Fruit fly (Drosophila melanogaster) Kc167 (cell line): ENCODE data around the gene CG3348.

Experiments
- Myc ChIP-seq: fragments of >200 bp; optimal IDR thresholded peaks from 2 replicates; lab custom pipeline; 2017; ENCODE audit warnings: missing external identifiers
- ttk ChIP-seq: sonication (Bioruptor generic); optimal IDR thresholded peaks from 2 replicates; lab custom pipeline; 2017; ENCODE audit warnings: missing external identifiers

dm6 chr3R:27293065-27293464 lies 1.1 kb upstream of the CG3348 start:
- TF ChIP-seq Myc (lab: Kevin White, UChicago) = no peak
- TF ChIP-seq ttk (lab: Kevin White, UChicago) = no peak
